Fruit fly (Drosophila melanogaster) whole organism, embryonic: ENCODE measurements around the gene puc.

ENCODE experiments used
- BEAF-32 ChIP-seq: fragments of 200-800 bp; sonication (Bioruptor generic); optimal IDR thresholded peaks from 3 replicates; lab custom pipeline; 2017; ENCODE audit warnings: missing biosample characterization, missing genetic modification characterization, mild to moderate bottlenecking, moderate library complexity, missing genetic modification reagents
- CG11093 ChIP-seq: fragments of 200-800 bp; sonication (Bioruptor generic); IDR thresholded peaks from 3 replicates; pipeline ENCODE4 v1.3.6; 2022; ENCODE audit warnings: missing biosample characterization, missing genetic modification characterization
- CG11398 ChIP-seq: fragments of 200-800 bp; sonication (Bioruptor generic); optimal IDR thresholded peaks from 2 replicates; lab custom pipeline; 2016; ENCODE audit warnings: missing biosample characterization, missing genetic modification characterization
- CG12155 ChIP-seq: fragments of 200-800 bp; sonication (Bioruptor generic); optimal IDR thresholded peaks from 3 replicates; lab custom pipeline; 2016; ENCODE audit warnings: missing biosample characterization, missing genetic modification characterization
- CG12219 ChIP-seq: fragments of 200-800 bp; sonication (Bioruptor generic); optimal IDR thresholded peaks from 3 replicates; lab custom pipeline; 2018; ENCODE audit warnings: missing biosample characterization, mild to moderate bottlenecking, missing genetic modification characterization
- CG1233 ChIP-seq: fragments of 200-800 bp; sonication (Bioruptor generic); optimal IDR thresholded peaks from 4 replicates; lab custom pipeline; 2018; ENCODE audit warnings: missing biosample characterization, mild to moderate bottlenecking, missing genetic modification characterization
- CG12391 ChIP-seq: fragments of 200-800 bp; sonication (Bioruptor generic); optimal IDR thresholded peaks from 3 replicates; lab custom pipeline; 2018; ENCODE audit warnings: missing biosample characterization, mild to moderate bottlenecking, missing genetic modification characterization, moderate library complexity
- CG15269 ChIP-seq: fragments of 200-800 bp; sonication (Bioruptor generic); optimal IDR thresholded peaks from 2 replicates; lab custom pipeline; 2018; ENCODE audit warnings: missing biosample characterization, mild to moderate bottlenecking, missing genetic modification characterization, moderate library complexity
- CG1602 ChIP-seq: fragments of 200-800 bp; sonication (Bioruptor generic); optimal IDR thresholded peaks from 3 replicates; lab custom pipeline; 2016; ENCODE audit warnings: missing biosample characterization, missing genetic modification characterization
- CG17385 ChIP-seq: fragments of 200-800 bp; sonication (Bioruptor generic); optimal IDR thresholded peaks from 3 replicates; lab custom pipeline; 2018; ENCODE audit warnings: missing biosample characterization, mild to moderate bottlenecking, missing genetic modification characterization
- CG18764 ChIP-seq: fragments of 200-800 bp; sonication (Bioruptor generic); optimal IDR thresholded peaks from 3 replicates; lab custom pipeline; 2016; ENCODE audit warnings: missing biosample characterization, missing genetic modification characterization
- CG33213 ChIP-seq: fragments of 200-800 bp; sonication (Bioruptor generic); optimal IDR thresholded peaks from 3 replicates; lab custom pipeline; 2016; ENCODE audit warnings: missing biosample characterization, missing genetic modification characterization
- CG4424 ChIP-seq: fragments of 200-800 bp; sonication (Bioruptor generic); optimal IDR thresholded peaks from 3 replicates; lab custom pipeline; 2016; ENCODE audit warnings: missing biosample characterization, missing genetic modification characterization
- CG4820 ChIP-seq: fragments of 200-800 bp; sonication (Bioruptor generic); optimal IDR thresholded peaks from 3 replicates; lab custom pipeline; 2016; ENCODE audit warnings: missing biosample characterization, missing genetic modification characterization
- CG7786 ChIP-seq: fragments of 200-800 bp; sonication (Bioruptor generic); optimal IDR thresholded peaks from 2 replicates; lab custom pipeline; 2016; ENCODE audit warnings: missing biosample characterization, missing genetic modification characterization
- CG7839 ChIP-seq: fragments of 200-800 bp; sonication (Bioruptor generic); optimal IDR thresholded peaks from 3 replicates; lab custom pipeline; 2018; ENCODE audit warnings: missing biosample characterization, mild to moderate bottlenecking, missing genetic modification characterization, moderate library complexity
- CG9817 ChIP-seq: fragments of 200-800 bp; sonication (Bioruptor generic); optimal IDR thresholded peaks from 2 replicates; lab custom pipeline; 2018; ENCODE audit warnings: missing biosample characterization, mild to moderate bottlenecking, missing genetic modification characterization, moderate library complexity
- CG9876 ChIP-seq: fragments of 200-800 bp; sonication (Bioruptor generic); optimal IDR thresholded peaks from 2 replicates; lab custom pipeline; 2016; ENCODE audit warnings: missing biosample characterization, missing genetic modification characterization
- CG9932 ChIP-seq: fragments of 200-800 bp; sonication (Bioruptor generic); IDR thresholded peaks from 2 replicates; pipeline ENCODE4 v1.3.6; 2022; ENCODE audit warnings: missing biosample characterization, missing genetic modification characterization
- Deaf1 ChIP-seq: fragments of 200-800 bp; optimal IDR thresholded peaks from 3 replicates; lab custom pipeline; 2019; ENCODE audit warnings: missing biosample characterization, mild to moderate bottlenecking, missing genetic modification characterization, moderate library complexity
- NC2β ChIP-seq: fragments of 200-800 bp; sonication (Bioruptor generic); optimal IDR thresholded peaks from 2 replicates; lab custom pipeline; 2016; ENCODE audit warnings: missing biosample characterization, missing genetic modification characterization
- Scr ChIP-seq: fragments of 200-800 bp; sonication (Bioruptor generic); IDR thresholded peaks from 2 replicates; pipeline ENCODE4 v1.3.6; 2022; ENCODE audit warnings: missing biosample characterization, missing genetic modification characterization; ENCODE audit not compliant: partially characterized antibody
- Xrp1 ChIP-seq: fragments of 200-800 bp; sonication (Bioruptor generic); IDR thresholded peaks from 2 replicates; pipeline ENCODE4 v1.3.6; 2022; ENCODE audit warnings: missing biosample characterization, missing genetic modification characterization
- ab ChIP-seq: fragments of 200-800 bp; sonication (Bioruptor generic); optimal IDR thresholded peaks from 2 replicates; lab custom pipeline; 2016; ENCODE audit warnings: missing biosample characterization, missing genetic modification characterization
- ase ChIP-seq: fragments of 200-800 bp; sonication (Bioruptor generic); IDR thresholded peaks from 3 replicates; pipeline ENCODE4 v1.3.6; 2022; ENCODE audit warnings: missing biosample characterization, missing genetic modification characterization
- cas ChIP-seq: fragments of 200-800 bp; sonication (Bioruptor generic); IDR thresholded peaks from 2 replicates; pipeline ENCODE4 v1.3.6; 2022; ENCODE audit warnings: missing biosample characterization, missing genetic modification characterization
- cato ChIP-seq: fragments of 200-800 bp; sonication (Bioruptor generic); optimal IDR thresholded peaks from 2 replicates; lab custom pipeline; 2016; ENCODE audit warnings: missing biosample characterization, missing genetic modification characterization, borderline replicate concordance
- chinmo ChIP-seq: fragments of 200-800 bp; sonication (Bioruptor generic); IDR thresholded peaks from 4 replicates; pipeline ENCODE4 v1.3.6; 2022; ENCODE audit warnings: missing biosample characterization, missing genetic modification characterization; ENCODE audit not compliant: partially characterized antibody
- croc ChIP-seq: fragments of 200-800 bp; sonication (Bioruptor generic); conservative IDR thresholded peaks from 3 replicates; pipeline ENCODE4 v1.3.6; 2022; ENCODE audit warnings: missing biosample characterization, missing genetic modification characterization
- disco-r ChIP-seq: fragments of 200-800 bp; sonication (Bioruptor generic); optimal IDR thresholded peaks from 2 replicates; lab custom pipeline; 2016; ENCODE audit warnings: missing biosample characterization, missing genetic modification characterization
- gem ChIP-seq: fragments of 200-800 bp; sonication (Bioruptor generic); optimal IDR thresholded peaks from 2 replicates; lab custom pipeline; 2019; ENCODE audit warnings: missing biosample characterization, mild to moderate bottlenecking, missing genetic modification characterization, moderate library complexity
- gfzf ChIP-seq: fragments of 200-800 bp; sonication (Bioruptor generic); optimal IDR thresholded peaks from 2 replicates; lab custom pipeline; 2016; ENCODE audit warnings: missing biosample characterization, mild to moderate bottlenecking, missing genetic modification characterization, moderate library complexity
- insv ChIP-seq, 2 experiments: fragments of 200-800 bp; sonication (Bioruptor generic); optimal IDR thresholded peaks; 3 replicates each; lab custom pipeline; 2016 to 2018; ENCODE audit warnings: missing biosample characterization in 2 of 2, missing genetic modification characterization in 2 of 2
- jing ChIP-seq: fragments of 200-800 bp; sonication (Bioruptor generic); optimal IDR thresholded peaks from 2 replicates; lab custom pipeline; 2018; ENCODE audit warnings: missing biosample characterization, mild to moderate bottlenecking, missing genetic modification characterization
- jumu ChIP-seq: fragments of 200-800 bp; sonication (Bioruptor generic); optimal IDR thresholded peaks from 3 replicates; lab custom pipeline; 2016; ENCODE audit warnings: missing biosample characterization, missing genetic modification characterization
- klu ChIP-seq: fragments of 200-800 bp; sonication (Bioruptor generic); IDR thresholded peaks from 2 replicates; pipeline ENCODE4 v1.3.6; 2022; ENCODE audit warnings: missing biosample characterization, missing genetic modification characterization
- lab ChIP-seq: fragments of 200-800 bp; sonication (Bioruptor generic); optimal IDR thresholded peaks from 3 replicates; lab custom pipeline; 2017; ENCODE audit warnings: missing biosample characterization, missing genetic modification characterization, mild to moderate bottlenecking, moderate library complexity, missing genetic modification reagents
- otp ChIP-seq: fragments of 200-800 bp; sonication (Bioruptor generic); IDR thresholded peaks from 3 replicates; pipeline ENCODE4, ENCODE4 v1.3.6; 2022; ENCODE audit warnings: missing biosample characterization, missing genetic modification characterization
- sc ChIP-seq, 3 experiments: fragments of >200 bp in 2 of 3; fragments of 200-800 bp in 1 of 3; sonication (Bioruptor generic) in 1 of 3; optimal IDR thresholded peaks; 2 replicates in 2 of 3; 3 replicates in 1 of 3; lab custom pipeline; 2017; ENCODE audit warnings: mild to moderate bottlenecking in 1 of 3, missing biosample characterization in 1 of 3, missing genetic modification characterization in 1 of 3, missing genetic modification reagents in 1 of 3
- sd ChIP-seq: fragments of 200-800 bp; sonication (Bioruptor generic); optimal IDR thresholded peaks from 3 replicates; lab custom pipeline; 2018; ENCODE audit warnings: missing biosample characterization, mild to moderate bottlenecking, missing genetic modification characterization, moderate library complexity
- tgo ChIP-seq: fragments of 200-800 bp; sonication (Bioruptor generic); IDR thresholded peaks from 3 replicates; pipeline ENCODE4 v1.3.6; 2022; ENCODE audit warnings: missing biosample characterization, missing genetic modification characterization
- tin ChIP-seq: fragments of 200-800 bp; sonication (Bioruptor generic); optimal IDR thresholded peaks from 3 replicates; lab custom pipeline; 2016; ENCODE audit warnings: missing biosample characterization, missing genetic modification characterization
- trem ChIP-seq: fragments of 200-800 bp; optimal IDR thresholded peaks from 3 replicates; lab custom pipeline; 2019; ENCODE audit warnings: missing biosample characterization, mild to moderate bottlenecking, missing genetic modification characterization, moderate library complexity
- tx ChIP-seq: fragments of 200-800 bp; sonication (Bioruptor generic); optimal IDR thresholded peaks from 2 replicates; lab custom pipeline; 2016; ENCODE audit warnings: missing biosample characterization, missing genetic modification characterization
- unc-4 ChIP-seq: fragments of 200-800 bp; sonication (Bioruptor generic); IDR thresholded peaks from 2 replicates; pipeline ENCODE4 v1.3.6; 2022; ENCODE audit warnings: missing biosample characterization, missing genetic modification characterization; ENCODE audit not compliant: partially characterized antibody
- vfl ChIP-seq: fragments of 200-800 bp; sonication (Bioruptor generic); optimal IDR thresholded peaks from 2 replicates; lab custom pipeline; 2016; ENCODE audit warnings: missing biosample characterization, missing genetic modification characterization
- vvl ChIP-seq: fragments of 200-800 bp; sonication (Bioruptor generic); IDR thresholded peaks from 2 replicates; pipeline ENCODE4 v1.3.6; 2022; ENCODE audit warnings: missing biosample characterization, missing genetic modification characterization
- zen ChIP-seq: fragments of 200-800 bp; sonication (Bioruptor generic); optimal IDR thresholded peaks from 3 replicates; lab custom pipeline; 2018; ENCODE audit warnings: missing biosample characterization, mild to moderate bottlenecking, missing genetic modification characterization, moderate library complexity

The puc gene

dm6 chr3R:8113833-8114673 lies 8.9 kb downstream of the puc start (continued):
- TF ChIP-seq sc (optimal IDR thresholded peaks at IDR 0.05; lab: Kevin White, UChicago), result no peak
- peak; percentile 54 for TF ChIP-seq sc (GFP tag; optimal IDR thresholded peaks at IDR 0.05; lab: Kevin White, UChicago)
- peak; percentile 88 for TF ChIP-seq chinmo (GFP tag; lab: Robert Waterston, UW)
- peak; percentile 51 for TF ChIP-seq CG18764 (GFP tag; lab: Kevin White, UChicago)
- TF ChIP-seq CG7839 (tag; lab: Kevin White, UChicago), result peak; percentile 85
- TF ChIP-seq zen (tag; lab: Kevin White, UChicago), result peak; percentile 92
- no peak for TF ChIP-seq unc-4 (GFP tag; lab: Robert Waterston, UW)
- TF ChIP-seq ase (GFP tag; lab: Robert Waterston, UW), result peak; percentile 71; the same call in 2 of the 3 replicates
- no peak for TF ChIP-seq Scr (GFP tag; lab: Robert Waterston, UW)
- peak; percentile 92 for TF ChIP-seq Xrp1 (GFP tag; lab: Robert Waterston, UW)
- TF ChIP-seq CG11093 (GFP tag; lab: Robert Waterston, UW), result peak; percentile 57; the same call in 1 of the 3 replicates
- peak; percentile 75 for TF ChIP-seq tgo (GFP tag; lab: Robert Waterston, UW)
- peak; percentile 29 for TF ChIP-seq CG9876
- TF ChIP-seq CG4820 (GFP tag; lab: Kevin White, UChicago), result peak; percentile 73
- peak; percentile 92 for TF ChIP-seq vvl (GFP tag; lab: Robert Waterston, UW)
- no peak for TF ChIP-seq BEAF-32 (GFP tag; lab: Kevin White, UChicago)
- TF ChIP-seq CG4424 (GFP tag; lab: Kevin White, UChicago), result peak; percentile 68
- peak; percentile 78 for TF ChIP-seq CG7786 (GFP tag; lab: Kevin White, UChicago)
- peak; percentile 66 for TF ChIP-seq tx (GFP tag; lab: Kevin White, UChicago)
- TF ChIP-seq cato (GFP tag; lab: Kevin White, UChicago), result peak; percentile 64
- peak; percentile 65 for TF ChIP-seq Deaf1 (tag; lab: Kevin White, UChicago)
- TF ChIP-seq klu (GFP tag; lab: Robert Waterston, UW), result peak; percentile 63
- peak; percentile 63 for TF ChIP-seq croc (GFP tag; lab: Robert Waterston, UW)
- TF ChIP-seq CG33213, result peak; percentile 62
- peak; percentile 34 for TF ChIP-seq CG11398 (GFP tag; lab: Kevin White, UChicago)
- peak; percentile 90 for TF ChIP-seq CG12391
- TF ChIP-seq CG1233 (GFP tag; lab: Kevin White, UChicago), result peak; percentile 86
- peak; percentile 87 for TF ChIP-seq gem
- peak; percentile 54 for TF ChIP-seq disco-r
- TF ChIP-seq vfl (GFP tag; lab: Kevin White, UChicago), result peak; percentile 81
- peak; percentile 85 for TF ChIP-seq otp (GFP tag; lab: Robert Waterston, UW)
- TF ChIP-seq CG9932 (GFP tag; lab: Robert Waterston, UW), result peak; percentile 59
- peak; percentile 53 for TF ChIP-seq CG1602 (GFP tag; lab: Kevin White, UChicago)
- peak; percentile 99 for TF ChIP-seq CG17385 (GFP tag; lab: Kevin White, UChicago)
- TF ChIP-seq CG9817 (tag; lab: Kevin White, UChicago), result peak; percentile 69
- peak; percentile 34 for TF ChIP-seq sd (tag; lab: Kevin White, UChicago)
- peak; percentile 13 for TF ChIP-seq ab (GFP tag; lab: Kevin White, UChicago)
- TF ChIP-seq jumu (GFP tag; lab: Kevin White, UChicago), result peak; percentile 77
- TF ChIP-seq gfzf (GFP tag; lab: Kevin White, UChicago), result no peak
- peak; percentile 92 for TF ChIP-seq lab (GFP tag; lab: Kevin White, UChicago)
- TF ChIP-seq CG12155, result peak; percentile 71
- peak; percentile 78 for TF ChIP-seq trem (tag; lab: Kevin White, UChicago)
- no peak for TF ChIP-seq insv (GFP tag; optimal IDR thresholded peaks at IDR 0.05; lab: Kevin White, UChicago)
- TF ChIP-seq CG12219 (GFP tag; lab: Kevin White, UChicago), result peak; percentile 60
- TF ChIP-seq jing (GFP tag; lab: Kevin White, UChicago), result peak; percentile 42
- TF ChIP-seq CG15269 (tag; lab: Kevin White, UChicago), result peak; percentile 86
- peak; percentile 60; the same call in 1 of the 2 replicates for TF ChIP-seq cas (GFP tag; lab: Robert Waterston, UW)
- TF ChIP-seq NC2β (GFP tag; lab: Kevin White, UChicago), result peak; percentile 78
- TF ChIP-seq tin, result peak; percentile 78
